Worm (Caenorhabditis elegans): ENCODE data around the gene srbc-20.
"Not testable (repeated sequence)": the region's sequence is repeated elsewhere in the genome, so short reads cannot be mapped to it uniquely, and the experiment has no call there.

srbc-20 gene

ce11 chrV:2137010-2137409, 9.9 kb upstream of the srbc-20 start:
- TF ChIP-seq egl-5 (tag; optimal IDR thresholded peaks at IDR 0.05) (no peak), ztf-11 (tag; optimal IDR thresholded peaks at IDR 0.05) (no peak), nhr-76 (tag; optimal IDR thresholded peaks at IDR 0.05) (peak; percentile 59), elt-2 (tag; optimal IDR thresholded peaks at IDR 0.05) (peak; percentile 10)

- no peak for TF ChIP-seq fkh-10 (GFP tag; optimal IDR thresholded peaks at IDR 0.05)
- no peak for TF ChIP-seq aly-2 (tag; optimal IDR thresholded peaks at IDR 0.05)
- peak; percentile 28 for TF ChIP-seq jun-1 (tag; optimal IDR thresholded peaks at IDR 0.05)
- TF ChIP-seq skn-1 (tag; optimal IDR thresholded peaks at IDR 0.05), result no peak
- TF ChIP-seq hmg-11 (tag; optimal IDR thresholded peaks at IDR 0.05), result no peak
Measured at ce11 chrV:2138287-2138686, 8.6 kb upstream of the srbc-20 start.

ce11 chrV:2139918-2140317, 7.0 kb upstream of the srbc-20 start, which contains the start of gene F22F7.7:
F22F7.7 (minus strand) TSS chrV:2140042.
- no peak for TF ChIP-seq nhr-43 (tag; optimal IDR thresholded peaks at IDR 0.05; ENCODE audit: poor library complexity, severe bottlenecking)
- TF ChIP-seq nhr-67 (tag; optimal IDR thresholded peaks at IDR 0.05), result no peak
- no peak for TF ChIP-seq mdl-1 (tag; optimal IDR thresholded peaks at IDR 0.05)

ce11 chrV:2144408-2144807, 2.5 kb upstream of the srbc-20 start, which contains the start of gene F22F7.12:
F22F7.12 (minus strand) TSS chrV:2144508.
- not testable (repeated sequence) for TF ChIP-seq fkh-2, nhr-12, nhr-28 (tag; optimal IDR thresholded peaks at IDR 0.05)

ce11 chrV:2146044-2146443, 851 bp upstream of the srbc-20 start, which contains the start of gene str-52:
str-52 (minus strand) TSS chrV:2146144.
- TF ChIP-seq unc-39 (tag; optimal IDR thresholded peaks at IDR 0.05) (no peak), egl-5 (tag; optimal IDR thresholded peaks at IDR 0.05) (no peak), zag-1 (tag; optimal IDR thresholded peaks at IDR 0.05) (no peak), mdl-1 (tag; optimal IDR thresholded peaks at IDR 0.05) (no peak), nhr-43 (tag; optimal IDR thresholded peaks at IDR 0.05; ENCODE audit: poor library complexity, severe bottlenecking) (no peak), elt-1 (tag; optimal IDR thresholded peaks at IDR 0.05) (no peak), skn-1 (tag; optimal IDR thresholded peaks at IDR 0.05) (no peak), nhr-28 (tag; optimal IDR thresholded peaks at IDR 0.05) (no peak), eor-1 (tag; optimal IDR thresholded peaks at IDR 0.05) (no peak)

DNA sequence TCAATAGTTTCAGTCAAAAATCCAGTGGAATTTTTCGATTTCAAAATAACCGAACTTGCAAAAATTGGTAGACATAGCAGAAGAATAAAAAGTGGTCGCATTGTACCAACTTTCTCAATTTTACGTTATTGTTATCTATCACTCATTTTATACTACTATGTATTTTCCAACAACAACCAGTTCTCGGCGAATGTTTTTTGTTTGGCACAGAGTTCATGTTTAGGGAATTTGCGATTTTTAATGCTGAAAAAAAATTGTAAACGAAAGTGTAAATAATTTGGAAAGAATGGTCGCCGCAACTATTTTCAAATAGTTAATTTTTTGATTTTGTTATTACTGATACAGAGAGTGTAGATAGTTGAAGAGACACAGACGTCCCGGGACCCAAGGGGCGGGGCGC, 2.5 kb downstream of the srbc-20 start, which contains the start of gene C45H4.21:
Gene C45H4.21 (minus strand): TSS at position 101 of the 400 bp plus-strand sequence.
- no peak for TF ChIP-seq daf-12 (tag; optimal IDR thresholded peaks at IDR 0.05)
- TF ChIP-seq ZK546.5 (tag; optimal IDR thresholded peaks at IDR 0.05), result no peak
- TF ChIP-seq snpc-4 (tag; optimal IDR thresholded peaks at IDR 0.05), result no peak
- no peak for TF ChIP-seq tbx-2 (tag; optimal IDR thresholded peaks at IDR 0.05)
- TF ChIP-seq zag-1 (tag; optimal IDR thresholded peaks at IDR 0.05), result no peak
- no peak for TF ChIP-seq nhr-12 (tag; optimal IDR thresholded peaks at IDR 0.05)
- TF ChIP-seq R02D3.7 (tag; optimal IDR thresholded peaks at IDR 0.05), result no peak
- no peak for TF ChIP-seq hmg-11 (tag; optimal IDR thresholded peaks at IDR 0.05)
- no peak for TF ChIP-seq sea-2 (GFP tag; optimal IDR thresholded peaks at IDR 0.05)
- no peak for TF ChIP-seq fos-1 (tag; optimal IDR thresholded peaks at IDR 0.05)
- TF ChIP-seq nhr-77 (tag; optimal IDR thresholded peaks at IDR 0.05), result no peak

ce11 chrV:2150876-2151275, 4.0 kb downstream of the srbc-20 start, which contains the start of gene C45H4.13:
C45H4.13 (minus strand) TSS chrV:2150976.
- TF ChIP-seq egl-5 (tag; optimal IDR thresholded peaks at IDR 0.05), result no peak
- no peak for TF ChIP-seq pha-4 (tag; optimal IDR thresholded peaks at IDR 0.05)
- no peak for TF ChIP-seq daf-12 (tag; optimal IDR thresholded peaks at IDR 0.05)
- TF ChIP-seq elt-2 (tag; optimal IDR thresholded peaks at IDR 0.05), result no peak
- TF ChIP-seq nhr-28 (tag; optimal IDR thresholded peaks at IDR 0.05), result no peak

- TF ChIP-seq elt-1 (tag; optimal IDR thresholded peaks at IDR 0.05) (no peak), ama-1 (optimal IDR thresholded peaks at IDR 0.05) (no peak), ceh-16 (tag; optimal IDR thresholded peaks at IDR 0.05) (no peak), nhr-23 (tag; optimal IDR thresholded peaks at IDR 0.05) (no peak), skn-1 (tag; optimal IDR thresholded peaks at IDR 0.05) (no peak), fos-1 (tag; optimal IDR thresholded peaks at IDR 0.05) (no peak), snpc-4 (tag; optimal IDR thresholded peaks at IDR 0.05) (no peak), nhr-43 (tag; optimal IDR thresholded peaks at IDR 0.05; ENCODE audit: poor library complexity, severe bottlenecking) (no peak), fkh-10 (GFP tag; optimal IDR thresholded peaks at IDR 0.05) (no peak), lin-39 (tag; optimal IDR thresholded peaks at IDR 0.05) (no peak), eor-1 (tag; optimal IDR thresholded peaks at IDR 0.05) (no peak), jun-1 (tag; optimal IDR thresholded peaks at IDR 0.05) (no peak), egl-27 (tag; optimal IDR thresholded peaks at IDR 0.05) (no peak), nhr-76 (tag; optimal IDR thresholded peaks at IDR 0.05) (no peak), nfya-1 (tag; optimal IDR thresholded peaks at IDR 0.05; ENCODE audit: insufficient read depth) (no peak), zag-1 (tag; optimal IDR thresholded peaks at IDR 0.05) (no peak), sea-2 (GFP tag; optimal IDR thresholded peaks at IDR 0.05) (no peak)
Measured at ce11 chrV:2151458-2151857, 4.6 kb downstream of the srbc-20 start, which contains the start of gene srbc-24. srbc-24 (plus strand) TSS chrV:2151758.
